Worm (Caenorhabditis elegans): Measurements from ENCODE around the gene T06F4.1.

DNA sequence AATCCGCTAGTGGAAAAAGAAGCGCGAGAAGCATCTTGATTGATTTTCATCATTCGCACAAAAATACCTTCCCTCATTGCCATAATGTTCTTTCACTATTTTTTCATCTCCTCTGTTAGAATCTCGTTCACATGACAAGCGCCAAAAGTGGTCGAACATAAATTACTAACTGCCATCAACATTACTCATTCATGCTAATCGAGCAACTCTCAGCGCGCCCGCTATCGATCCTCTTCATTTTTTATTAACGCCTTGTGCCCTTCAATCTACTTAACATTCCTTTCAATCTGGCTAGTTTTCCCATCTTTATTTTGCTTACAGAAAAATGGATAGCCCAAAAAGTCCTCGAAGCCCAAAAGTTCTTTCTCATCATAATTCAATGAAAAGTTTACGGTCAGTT lies 38.5 kb upstream of the T06F4.1 start, which contains the start of gene F09F9.5:
- TF ChIP-seq pha-4 (tag; optimal IDR thresholded peaks at IDR 0.05) (no peak), unc-62 (GFP tag; optimal IDR thresholded peaks at IDR 0.05) (no peak), nhr-2 (tag; optimal IDR thresholded peaks at IDR 0.05) (no peak), lsy-2 (tag; optimal IDR thresholded peaks at IDR 0.05) (no peak), ces-1 (GFP tag; optimal IDR thresholded peaks at IDR 0.05) (no peak), M03D4.4 (tag; optimal IDR thresholded peaks at IDR 0.05) (no peak), snpc-4 (tag; optimal IDR thresholded peaks at IDR 0.05) (no peak), tbx-8 (GFP tag; optimal IDR thresholded peaks at IDR 0.05) (no peak), unc-39 (tag; optimal IDR thresholded peaks at IDR 0.05) (no peak), nhr-12 (tag; optimal IDR thresholded peaks at IDR 0.05) (no peak), mab-5 (tag; optimal IDR thresholded peaks at IDR 0.05) (no peak), nhr-76 (tag; optimal IDR thresholded peaks at IDR 0.05) (no peak)
